Fruit fly (Drosophila melanogaster) whole organism, embryonic: Measurements from ENCODE around the gene SCCRO.

Experiments
- Ada2b ChIP-seq: fragments of 200-800 bp; sonication (Bioruptor generic); IDR thresholded peaks from 2 replicates; pipeline ENCODE4 v1.3.6; 2022; ENCODE audit warnings: missing biosample characterization, missing genetic modification characterization
- Awh ChIP-seq: fragments of 200-800 bp; sonication (Bioruptor generic); IDR thresholded peaks from 2 replicates; pipeline ENCODE4, ENCODE4 v1.3.6; 2022; ENCODE audit warnings: missing biosample characterization, missing genetic modification characterization
- CG11456 ChIP-seq: fragments of 200-800 bp; sonication (Bioruptor generic); IDR thresholded peaks from 3 replicates; pipeline ENCODE4 v1.3.6; 2022; ENCODE audit warnings: missing biosample characterization, missing genetic modification characterization
- CG14050 ChIP-seq: fragments of 200-800 bp; sonication (Bioruptor generic); IDR thresholded peaks from 3 replicates; pipeline ENCODE4 v1.3.6; 2022; ENCODE audit warnings: missing biosample characterization, missing genetic modification characterization
- CG1603 ChIP-seq: fragments of 200-800 bp; sonication (Bioruptor generic); optimal IDR thresholded peaks from 2 replicates; lab custom pipeline; 2019; ENCODE audit warnings: missing biosample characterization, mild to moderate bottlenecking, missing genetic modification characterization, moderate library complexity
- CG16863 ChIP-seq: fragments of 200-800 bp; sonication (Bioruptor generic); optimal IDR thresholded peaks from 3 replicates; lab custom pipeline; 2016; ENCODE audit warnings: missing biosample characterization, missing genetic modification characterization
- CG17361 ChIP-seq: fragments of 200-800 bp; sonication (Bioruptor generic); IDR thresholded peaks from 3 replicates; pipeline ENCODE4 v1.3.6; 2022; ENCODE audit warnings: missing biosample characterization, missing genetic modification characterization
- CG17385 ChIP-seq: fragments of 200-800 bp; sonication (Bioruptor generic); optimal IDR thresholded peaks from 3 replicates; lab custom pipeline; 2018; ENCODE audit warnings: missing biosample characterization, mild to moderate bottlenecking, missing genetic modification characterization
- CG2116 ChIP-seq: fragments of 200-800 bp; sonication (Bioruptor generic); optimal IDR thresholded peaks from 3 replicates; lab custom pipeline; 2018; ENCODE audit warnings: missing biosample characterization, mild to moderate bottlenecking, missing genetic modification characterization
- CG2129 ChIP-seq: fragments of 200-800 bp; sonication (Bioruptor generic); IDR thresholded peaks from 2 replicates; pipeline ENCODE4 v1.3.6; 2022; ENCODE audit warnings: missing biosample characterization, missing genetic modification characterization; ENCODE audit not compliant: partially characterized antibody
- CG2712 ChIP-seq: fragments of 200-800 bp; optimal IDR thresholded peaks from 3 replicates; lab custom pipeline; 2019; ENCODE audit warnings: missing biosample characterization, mild to moderate bottlenecking, missing genetic modification characterization, moderate library complexity
- CG31388 ChIP-seq: fragments of 200-800 bp; sonication (Bioruptor generic); optimal IDR thresholded peaks from 2 replicates; lab custom pipeline; 2016; ENCODE audit warnings: missing biosample characterization, missing genetic modification characterization
- CG31441 ChIP-seq: fragments of 200-800 bp; sonication (Bioruptor generic); IDR thresholded peaks from 2 replicates; pipeline ENCODE4 v1.3.6; 2022; ENCODE audit warnings: missing biosample characterization, missing genetic modification characterization
- CG32772 ChIP-seq: fragments of 200-800 bp; sonication (Bioruptor generic); IDR thresholded peaks from 2 replicates; pipeline ENCODE4 v1.3.6; 2022; ENCODE audit warnings: missing biosample characterization, missing genetic modification characterization
- CG42726 ChIP-seq: fragments of 200-800 bp; sonication (Bioruptor generic); IDR thresholded peaks from 2 replicates; pipeline ENCODE4 v1.3.6; 2022; ENCODE audit warnings: missing biosample characterization, missing genetic modification characterization; ENCODE audit not compliant: partially characterized antibody
- CG6175 ChIP-seq: fragments of 200-800 bp; sonication (Bioruptor generic); IDR thresholded peaks from 3 replicates; pipeline ENCODE4 v1.3.6; 2022; ENCODE audit warnings: missing biosample characterization, missing genetic modification characterization
- CG9817 ChIP-seq: fragments of 200-800 bp; sonication (Bioruptor generic); optimal IDR thresholded peaks from 2 replicates; lab custom pipeline; 2018; ENCODE audit warnings: missing biosample characterization, mild to moderate bottlenecking, missing genetic modification characterization, moderate library complexity
- Chrac-16 ChIP-seq: fragments of 200-800 bp; sonication (Bioruptor generic); optimal IDR thresholded peaks from 3 replicates; lab custom pipeline; 2016; ENCODE audit warnings: missing biosample characterization, missing genetic modification characterization
- Dip3 ChIP-seq: fragments of 200-800 bp; sonication (Bioruptor generic); optimal IDR thresholded peaks from 3 replicates; lab custom pipeline; 2016; ENCODE audit warnings: missing biosample characterization, missing genetic modification characterization
- Dll ChIP-seq: fragments of 200-800 bp; sonication (Bioruptor generic); IDR thresholded peaks from 4 replicates; pipeline ENCODE4 v1.3.6; 2022; ENCODE audit warnings: missing biosample characterization, missing genetic modification characterization; ENCODE audit not compliant: partially characterized antibody
- Dref ChIP-seq: fragments of 200-800 bp; sonication (Bioruptor generic); IDR thresholded peaks from 2 replicates; pipeline ENCODE4 v1.3.6; 2022; ENCODE audit warnings: missing biosample characterization, missing genetic modification characterization
- GATAe ChIP-seq: fragments of 200-800 bp; sonication (Bioruptor generic); conservative IDR thresholded peaks from 2 replicates; pipeline ENCODE4 v1.3.6; 2022; ENCODE audit warnings: missing biosample characterization, missing genetic modification characterization
- HLH3B ChIP-seq: fragments of 200-800 bp; sonication (Bioruptor generic); IDR thresholded peaks from 2 replicates; pipeline ENCODE4 v1.3.6; 2022; ENCODE audit warnings: missing biosample characterization, missing genetic modification characterization
- Hey ChIP-seq: fragments of 200-800 bp; sonication (Bioruptor generic); optimal IDR thresholded peaks from 3 replicates; lab custom pipeline; 2018; ENCODE audit warnings: missing biosample characterization, mild to moderate bottlenecking, missing genetic modification characterization
- HmgD ChIP-seq: fragments of 200-800 bp; sonication (Bioruptor generic); optimal IDR thresholded peaks from 3 replicates; lab custom pipeline; 2016; ENCODE audit warnings: missing biosample characterization, missing genetic modification characterization
- HmgZ ChIP-seq: fragments of 200-800 bp; sonication (Bioruptor generic); optimal IDR thresholded peaks from 2 replicates; lab custom pipeline; 2018; ENCODE audit warnings: missing biosample characterization, mild to moderate bottlenecking, missing genetic modification characterization
- Hr51 ChIP-seq, 2 experiments: fragments of 200-800 bp; sonication (Bioruptor generic); optimal IDR thresholded peaks; 2 replicates in 1 of 2; 3 replicates in 1 of 2; lab custom pipeline; 2016 to 2018; ENCODE audit warnings: missing biosample characterization in 2 of 2, missing genetic modification characterization in 2 of 2, mild to moderate bottlenecking in 1 of 2, moderate library complexity in 1 of 2
- Mrtf ChIP-seq: fragments of 200-800 bp; sonication (Bioruptor generic); IDR thresholded peaks from 3 replicates; pipeline ENCODE4 v1.3.6; 2022; ENCODE audit warnings: missing biosample characterization, missing genetic modification characterization
- Neu2 ChIP-seq: fragments of 200-800 bp; sonication (Bioruptor generic); optimal IDR thresholded peaks from 3 replicates; lab custom pipeline; 2016; ENCODE audit warnings: missing biosample characterization, missing genetic modification characterization, borderline replicate concordance
- Nf-YB ChIP-seq: fragments of 200-800 bp; sonication (Bioruptor generic); optimal IDR thresholded peaks from 3 replicates; lab custom pipeline; 2019; ENCODE audit warnings: missing biosample characterization, mild to moderate bottlenecking, missing genetic modification characterization, moderate library complexity
- Sin3A ChIP-seq: fragments of >200 bp; optimal IDR thresholded peaks from 2 replicates; lab custom pipeline; 2018
- Usf ChIP-seq: fragments of 200-800 bp; sonication (Bioruptor generic); optimal IDR thresholded peaks from 2 replicates; lab custom pipeline; 2017; ENCODE audit warnings: missing genotype, missing biosample characterization, missing genetic modification characterization
- Xbp1 ChIP-seq: fragments of 200-800 bp; sonication (Bioruptor generic); optimal IDR thresholded peaks from 3 replicates; lab custom pipeline; 2016; ENCODE audit warnings: missing biosample characterization, mild to moderate bottlenecking, missing genetic modification characterization
- aop ChIP-seq: fragments of 200-800 bp; sonication (Bioruptor generic); IDR thresholded peaks from 2 replicates; pipeline ENCODE4 v1.3.6; 2022; ENCODE audit warnings: missing biosample characterization, missing genetic modification characterization
- bbx ChIP-seq: fragments of 200-800 bp; sonication (Bioruptor generic); IDR thresholded peaks from 2 replicates; pipeline ENCODE4 v1.3.6; 2022; ENCODE audit warnings: missing biosample characterization, missing genetic modification characterization; ENCODE audit not compliant: partially characterized antibody
- btn ChIP-seq: fragments of 200-800 bp; sonication (Bioruptor generic); optimal IDR thresholded peaks from 2 replicates; lab custom pipeline; 2016; ENCODE audit warnings: missing biosample characterization, missing genetic modification characterization
- cg ChIP-seq: fragments of 200-800 bp; sonication (Bioruptor generic); optimal IDR thresholded peaks from 3 replicates; lab custom pipeline; 2019; ENCODE audit warnings: missing biosample characterization, mild to moderate bottlenecking, missing genetic modification characterization, moderate library complexity
- chinmo ChIP-seq: fragments of 200-800 bp; sonication (Bioruptor generic); IDR thresholded peaks from 4 replicates; pipeline ENCODE4 v1.3.6; 2022; ENCODE audit warnings: missing biosample characterization, missing genetic modification characterization; ENCODE audit not compliant: partially characterized antibody
- gt ChIP-seq: fragments of 200-800 bp; sonication (Bioruptor generic); IDR thresholded peaks from 2 replicates; pipeline ENCODE4 v1.3.6; 2022; ENCODE audit warnings: missing biosample characterization, missing genetic modification characterization
- h ChIP-seq: fragments of >200 bp; optimal IDR thresholded peaks from 2 replicates; lab custom pipeline; 2017
- hb ChIP-seq: fragments of 200-800 bp; sonication (Bioruptor generic); IDR thresholded peaks from 3 replicates; pipeline ENCODE4 v1.3.6; 2022; ENCODE audit warnings: missing biosample characterization, missing genetic modification characterization; ENCODE audit not compliant: partially characterized antibody
- inv ChIP-seq: fragments of 200-800 bp; sonication (Bioruptor generic); IDR thresholded peaks from 2 replicates; pipeline ENCODE4 v1.3.6; 2022; ENCODE audit warnings: missing biosample characterization, missing genetic modification characterization; ENCODE audit not compliant: partially characterized antibody
- knrl ChIP-seq: fragments of 200-800 bp; sonication (Bioruptor generic); IDR thresholded peaks from 3 replicates; pipeline ENCODE4 v1.3.6; 2022; ENCODE audit warnings: missing biosample characterization, missing genetic modification characterization; ENCODE audit not compliant: partially characterized antibody
- mld ChIP-seq: fragments of 200-800 bp; sonication (Bioruptor generic); IDR thresholded peaks from 3 replicates; pipeline ENCODE4 v1.3.6; 2022; ENCODE audit warnings: missing biosample characterization, missing genetic modification characterization; ENCODE audit not compliant: partially characterized antibody
- pb ChIP-seq: fragments of 200-800 bp; sonication (Bioruptor generic); optimal IDR thresholded peaks from 3 replicates; lab custom pipeline; 2016; ENCODE audit warnings: missing biosample characterization, missing genetic modification characterization
- sens ChIP-seq: fragments of 200-800 bp; sonication (Bioruptor generic); peaks from one replicate; lab custom pipeline; 2016; ENCODE audit warnings: missing biosample characterization, missing genetic modification characterization
- slp2 ChIP-seq: fragments of 200-800 bp; sonication (Bioruptor generic); optimal IDR thresholded peaks from 2 replicates; lab custom pipeline; 2016; ENCODE audit warnings: missing biosample characterization, missing genetic modification characterization
- tap ChIP-seq: fragments of 200-800 bp; optimal IDR thresholded peaks from 3 replicates; lab custom pipeline; 2019; ENCODE audit warnings: missing biosample characterization, mild to moderate bottlenecking, missing genetic modification characterization, moderate library complexity
- vvl ChIP-seq: fragments of 200-800 bp; sonication (Bioruptor generic); IDR thresholded peaks from 2 replicates; pipeline ENCODE4 v1.3.6; 2022; ENCODE audit warnings: missing biosample characterization, missing genetic modification characterization
- wdn ChIP-seq: fragments of 200-800 bp; sonication (Bioruptor generic); IDR thresholded peaks from 2 replicates; pipeline ENCODE4 v1.3.6; 2022; ENCODE audit warnings: missing biosample characterization, missing genetic modification characterization
- z ChIP-seq: fragments of 200-800 bp; sonication (Bioruptor generic); IDR thresholded peaks from 3 replicates; pipeline ENCODE4 v1.3.6; 2022; ENCODE audit warnings: missing biosample characterization, missing genetic modification characterization
- zen ChIP-seq: fragments of 200-800 bp; sonication (Bioruptor generic); optimal IDR thresholded peaks from 3 replicates; lab custom pipeline; 2018; ENCODE audit warnings: missing biosample characterization, mild to moderate bottlenecking, missing genetic modification characterization, moderate library complexity

The SCCRO gene

dm6 chr3L:15610109-15610508, 46.9 kb downstream of the SCCRO start, which contains the start of gene CG7650 (continued):
- TF ChIP-seq Hey, result no peak
- peak; percentile 76 for TF ChIP-seq CG2116 (GFP tag; lab: Kevin White, UChicago)
- TF ChIP-seq CG31388, result no peak
- TF ChIP-seq hb (GFP tag; lab: Robert Waterston, UW), result peak; percentile 81
- peak; percentile 94 for TF ChIP-seq bbx (GFP tag; lab: Robert Waterston, UW)
- TF ChIP-seq zen (tag; lab: Kevin White, UChicago), result peak; percentile 77
- TF ChIP-seq chinmo (GFP tag; lab: Robert Waterston, UW), result peak; percentile 87; the same call in 2 of the 4 replicates
- TF ChIP-seq Awh (GFP tag; lab: Robert Waterston, UW), result no peak
- TF ChIP-seq cg (GFP tag; lab: Kevin White, UChicago), result no peak
- no peak for TF ChIP-seq Mrtf (GFP tag; lab: Robert Waterston, UW)
- peak; percentile 39 for TF ChIP-seq CG1603 (tag; lab: Kevin White, UChicago)
- TF ChIP-seq CG11456 (GFP tag; lab: Robert Waterston, UW), result no peak
- no peak for TF ChIP-seq Xbp1 (GFP tag; lab: Kevin White, UChicago)
- no peak for TF ChIP-seq GATAe (GFP tag; lab: Robert Waterston, UW)
- peak; percentile 22 for TF ChIP-seq CG2712 (tag; lab: Kevin White, UChicago)
- TF ChIP-seq HmgZ (tag; lab: Kevin White, UChicago), result peak; percentile 37
- no peak for TF ChIP-seq Chrac-16 (GFP tag; lab: Kevin White, UChicago)
- TF ChIP-seq knrl (GFP tag; lab: Robert Waterston, UW), result peak; percentile 86
- TF ChIP-seq CG14050, result no peak
- TF ChIP-seq mld (GFP tag; lab: Robert Waterston, UW), result peak; percentile 74; the same call in 2 of the 3 replicates
- TF ChIP-seq vvl, result peak; percentile 29; the same call in 1 of the 2 replicates
- no peak for TF ChIP-seq CG32772 (GFP tag; lab: Robert Waterston, UW)
- no peak for TF ChIP-seq h
- no peak for TF ChIP-seq HmgD
- no peak for TF ChIP-seq aop (GFP tag; lab: Robert Waterston, UW)
- TF ChIP-seq Usf (GFP tag; lab: Kevin White, UChicago), result no peak
- no peak for TF ChIP-seq Ada2b (GFP tag; lab: Robert Waterston, UW)
- TF ChIP-seq Neu2 (GFP tag; lab: Kevin White, UChicago), result no peak
- TF ChIP-seq btn (GFP tag; lab: Kevin White, UChicago), result no peak
- no peak for TF ChIP-seq pb
- TF ChIP-seq CG6175, result no peak
- TF ChIP-seq Dll, result peak; percentile 96
- no peak for TF ChIP-seq wdn (GFP tag; lab: Robert Waterston, UW)
- TF ChIP-seq CG42726 (GFP tag; lab: Robert Waterston, UW), result peak; percentile 74; the same call in 1 of the 2 replicates
- no peak for TF ChIP-seq CG31441 (GFP tag; lab: Robert Waterston, UW)
- TF ChIP-seq Hr51 (GFP tag; optimal IDR thresholded peaks at IDR 0.05; lab: Kevin White, UChicago), result no peak
- TF ChIP-seq Nf-YB (GFP tag; lab: Kevin White, UChicago), result no peak
- TF ChIP-seq CG16863 (GFP tag; lab: Kevin White, UChicago), result no peak
- peak; percentile 91 for TF ChIP-seq Dref (GFP tag; lab: Robert Waterston, UW)
- TF ChIP-seq z (GFP tag; lab: Robert Waterston, UW), result no peak
- TF ChIP-seq tap (tag; lab: Kevin White, UChicago), result no peak
- no peak for TF ChIP-seq gt (GFP tag; lab: Robert Waterston, UW)
- peak; percentile 84 for TF ChIP-seq CG2129 (GFP tag; lab: Robert Waterston, UW)
- TF ChIP-seq CG17361, result no peak
- TF ChIP-seq Dip3, result no peak
- no peak for TF ChIP-seq Sin3A (lab: Kevin White, UChicago)
- TF ChIP-seq HLH3B (GFP tag; lab: Robert Waterston, UW), result no peak
- peak; percentile 66 for TF ChIP-seq sens
- TF ChIP-seq CG9817 (tag; lab: Kevin White, UChicago), result no peak
- peak; percentile 3 for TF ChIP-seq slp2
- peak; percentile 75 for TF ChIP-seq inv (GFP tag; lab: Robert Waterston, UW)
- no peak for TF ChIP-seq CG17385 (GFP tag; lab: Kevin White, UChicago)
